Fruit fly (Drosophila melanogaster): ENCODE measurements around the gene CG34164.

CG34164 gene

dm6 chr2L:12044613-12045350 lies 11.4 kb upstream of the CG34164 start, which contains the start of gene CG6785 (continued):
- TF ChIP-seq CG34422 (GFP tag; IDR thresholded peaks at IDR 0.05) (peak; percentile 50; the same call in 1 of the 3 replicates), zfh1 (GFP tag; IDR thresholded peaks at IDR 0.05) (0 out of 3 replicates have a peak, but pooled peaks have one; percentile 34), mam (GFP tag; optimal IDR thresholded peaks at IDR 0.05) (peak; percentile 37), pnt (GFP tag; optimal IDR thresholded peaks at IDR 0.05) (peak; percentile 74), CG31388 (GFP tag; optimal IDR thresholded peaks at IDR 0.05) (no peak), gcm2 (GFP tag; optimal IDR thresholded peaks at IDR 0.05) (peak; percentile 77), CG13424 (tag; optimal IDR thresholded peaks at IDR 0.05) (peak; percentile 73), Lim3 (GFP tag; IDR thresholded peaks at IDR 0.05) (no peak), lilli (GFP tag; optimal IDR thresholded peaks at IDR 0.05) (peak; percentile 56), D19B (GFP tag; optimal IDR thresholded peaks at IDR 0.05) (peak; percentile 22), CG6654 (GFP tag; optimal IDR thresholded peaks at IDR 0.05) (no peak), oc (tag; optimal IDR thresholded peaks at IDR 0.05) (peak; percentile 77), ATbp (GFP tag; optimal IDR thresholded peaks at IDR 0.05) (peak; percentile 98), CG2889 (GFP tag; IDR thresholded peaks at IDR 0.05) (no peak), CG8290 (GFP tag; optimal IDR thresholded peaks at IDR 0.05) (peak; percentile 74), CG8290 (tag; optimal IDR thresholded peaks at IDR 0.05) (peak; percentile 84 to 93), slou (GFP tag; optimal IDR thresholded peaks at IDR 0.05) (peak; percentile 26), Sry-β (GFP tag; optimal IDR thresholded peaks at IDR 0.05) (peak; percentile 66), HmgD (GFP tag; optimal IDR thresholded peaks at IDR 0.05) (peak; percentile 18), eve (GFP tag; optimal IDR thresholded peaks at IDR 0.05) (no peak), CG17385 (GFP tag; optimal IDR thresholded peaks at IDR 0.05) (peak; percentile 83), Optix (GFP tag; IDR thresholded peaks at IDR 0.05) (no peak), CG10462 (GFP tag; optimal IDR thresholded peaks at IDR 0.05) (peak; percentile 70), maf-S (GFP tag; optimal IDR thresholded peaks at IDR 0.05) (peak; percentile 66), CG30403 (GFP tag; optimal IDR thresholded peaks at IDR 0.05) (peak; percentile 39), dati (GFP tag; IDR thresholded peaks at IDR 0.05) (no peak), CG3995 (GFP tag; optimal IDR thresholded peaks at IDR 0.05) (peak; percentile 24), CG14667 (GFP tag; IDR thresholded peaks at IDR 0.05) (no peak), h (optimal IDR thresholded peaks at IDR 0.05) (no peak), CG2202 (tag; optimal IDR thresholded peaks at IDR 0.05) (peak; percentile 92), CG5953 (GFP tag; IDR thresholded peaks at IDR 0.05) (peak; percentile 68; the same call in 1 of the 2 replicates), CG7372 (GFP tag; IDR thresholded peaks at IDR 0.05) (no peak), run (tag; optimal IDR thresholded peaks at IDR 0.05) (peak; percentile 88), CG9932 (GFP tag; IDR thresholded peaks at IDR 0.05) (peak; percentile 30; the same call in 1 of the 2 replicates), fd3F (GFP tag; optimal IDR thresholded peaks at IDR 0.05) (peak; percentile 65), disco-r (GFP tag; optimal IDR thresholded peaks at IDR 0.05) (peak; percentile 87), CG17361 (GFP tag; IDR thresholded peaks at IDR 0.05) (peak; percentile 63; the same call in 2 of the 3 replicates), wor (GFP tag; IDR thresholded peaks at IDR 0.05) (no peak), CG11398 (GFP tag; optimal IDR thresholded peaks at IDR 0.05) (peak; percentile 94), Atf3 (GFP tag; optimal IDR thresholded peaks at IDR 0.05) (peak; percentile 76), CG30020 (tag; optimal IDR thresholded peaks at IDR 0.05) (peak; percentile 24), C15 (GFP tag; IDR thresholded peaks at IDR 0.05) (no peak), CG2875 (GFP tag; optimal IDR thresholded peaks at IDR 0.05) (peak; percentile 96), sens (GFP tag) (peak; percentile 99), sr (GFP tag; IDR thresholded peaks at IDR 0.05) (peak; percentile 51; the same call in 1 of the 3 replicates), row (GFP tag; IDR thresholded peaks at IDR 0.05) (0 out of 3 replicates have a peak, but pooled peaks have one; percentile 47), Dp (GFP tag; optimal IDR thresholded peaks at IDR 0.05) (peak; percentile 18), gt (GFP tag; IDR thresholded peaks at IDR 0.05) (no peak), Doc2 (GFP tag; IDR thresholded peaks at IDR 0.05) (no peak), NfI (GFP tag; optimal IDR thresholded peaks at IDR 0.05) (peak; percentile 67), CG10431 (GFP tag; optimal IDR thresholded peaks at IDR 0.05) (peak; percentile 90), usp (GFP tag; optimal IDR thresholded peaks at IDR 0.05) (no peak)
